Worm (Caenorhabditis elegans): ENCODE data around the gene str-1.

The str-1 gene

DNA sequence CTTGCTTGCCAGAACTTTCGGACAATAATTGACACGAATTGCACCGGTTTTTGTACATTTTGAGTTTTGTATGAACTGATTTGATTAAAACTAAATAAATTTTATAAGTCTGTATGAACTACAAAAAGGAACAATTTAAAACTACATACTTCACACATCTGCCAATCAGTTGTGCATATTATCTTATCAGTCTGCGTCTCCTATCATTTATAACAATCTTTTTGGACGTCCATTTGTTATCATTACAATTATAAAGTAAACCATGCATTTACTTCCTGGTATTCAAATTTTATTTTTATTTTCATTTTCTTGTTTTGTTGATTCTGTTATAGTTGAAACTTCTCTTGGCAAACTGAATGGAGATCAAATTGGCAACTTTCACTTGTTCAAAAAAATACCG lies 6.7 kb downstream of the str-1 start, which contains the start of gene cest-10:
cest-10 (plus strand) TSS at position 254 of the 400 bp plus-strand sequence.
- no peak for TF ChIP-seq nhr-23 (tag; optimal IDR thresholded peaks at IDR 0.05)
- peak; percentile 84 for TF ChIP-seq pqm-1 (tag; optimal IDR thresholded peaks at IDR 0.05)
- peak; percentile 88 for TF ChIP-seq elt-2 (tag; optimal IDR thresholded peaks at IDR 0.05)
- TF ChIP-seq skn-1 (tag; optimal IDR thresholded peaks at IDR 0.05), result no peak

DNA sequence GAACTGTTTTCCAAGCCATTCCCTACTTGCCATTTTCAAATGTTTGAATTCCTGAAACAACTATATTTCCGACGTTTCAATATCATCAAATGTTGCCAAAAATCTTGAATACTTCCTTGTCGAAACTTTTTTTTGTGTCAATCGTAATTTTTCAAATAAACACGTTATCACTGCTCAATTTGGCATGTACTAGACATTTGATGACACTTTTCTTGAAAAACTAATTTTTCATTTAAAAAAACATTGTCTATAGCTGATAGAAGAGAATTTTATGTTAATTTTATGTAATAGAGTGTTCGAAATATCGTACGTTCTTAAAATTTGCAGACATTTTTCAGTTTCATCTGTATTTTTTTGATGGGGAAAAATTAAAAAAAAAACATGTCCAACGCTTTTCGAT lies 9.2 kb downstream of the str-1 start:
- TF ChIP-seq elt-2 (tag; optimal IDR thresholded peaks at IDR 0.05) (peak; percentile 48), elt-1 (tag; optimal IDR thresholded peaks at IDR 0.05) (no peak), zag-1 (tag; optimal IDR thresholded peaks at IDR 0.05) (no peak)

DNA sequence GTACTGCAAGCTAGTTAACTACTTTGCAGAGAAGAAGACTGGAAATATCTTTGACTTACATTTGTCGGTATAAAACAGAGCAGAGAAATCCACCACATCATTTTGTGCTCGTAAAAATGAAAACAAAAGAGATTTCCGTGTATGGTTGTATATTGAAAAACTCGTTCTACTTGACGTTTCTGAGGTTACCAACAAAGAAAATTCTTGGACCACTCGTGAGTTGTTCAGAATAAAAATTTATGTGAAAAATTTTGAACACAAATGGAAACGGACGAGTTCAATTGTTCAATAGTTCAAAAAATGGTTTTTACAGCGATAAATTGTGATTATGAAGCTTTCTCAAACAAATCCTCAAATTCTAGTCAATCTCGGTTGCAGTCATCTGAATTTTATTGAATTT lies 11.0 kb downstream of the str-1 start, which contains the start of gene clec-179:
clec-179 (minus strand) TSS at position 101 of the 400 bp plus-strand sequence.
- no peak for TF ChIP-seq elt-2 (tag; optimal IDR thresholded peaks at IDR 0.05)
- no peak for TF ChIP-seq lsy-12 (tag; optimal IDR thresholded peaks at IDR 0.05)
- no peak for TF ChIP-seq ceh-82 (tag; optimal IDR thresholded peaks at IDR 0.05)
- no peak for TF ChIP-seq hmg-11 (tag; optimal IDR thresholded peaks at IDR 0.05)
- TF ChIP-seq nhr-237 (tag; optimal IDR thresholded peaks at IDR 0.05), result no peak
- TF ChIP-seq fkh-2 (tag; optimal IDR thresholded peaks at IDR 0.05), result no peak
- TF ChIP-seq mml-1 (tag; optimal IDR thresholded peaks at IDR 0.05), result no peak
- no peak for TF ChIP-seq snpc-4 (tag; optimal IDR thresholded peaks at IDR 0.05)
- TF ChIP-seq pqm-1 (tag; optimal IDR thresholded peaks at IDR 0.05), result no peak
- TF ChIP-seq nhr-28 (tag; optimal IDR thresholded peaks at IDR 0.05), result no peak
- no peak for TF ChIP-seq lin-15B (tag; optimal IDR thresholded peaks at IDR 0.05)
- TF ChIP-seq egl-27 (tag; optimal IDR thresholded peaks at IDR 0.05), result no peak
- TF ChIP-seq unc-39 (tag; optimal IDR thresholded peaks at IDR 0.05), result no peak
- no peak for TF ChIP-seq jun-1 (tag; optimal IDR thresholded peaks at IDR 0.05)
- no peak for TF ChIP-seq R02D3.7 (tag; optimal IDR thresholded peaks at IDR 0.05)
- no peak for TF ChIP-seq elt-3 (tag; optimal IDR thresholded peaks at IDR 0.05)
- no peak for TF ChIP-seq ztf-4 (tag; optimal IDR thresholded peaks at IDR 0.05)
- no peak for TF ChIP-seq unc-62 (GFP tag; optimal IDR thresholded peaks at IDR 0.05)

DNA sequence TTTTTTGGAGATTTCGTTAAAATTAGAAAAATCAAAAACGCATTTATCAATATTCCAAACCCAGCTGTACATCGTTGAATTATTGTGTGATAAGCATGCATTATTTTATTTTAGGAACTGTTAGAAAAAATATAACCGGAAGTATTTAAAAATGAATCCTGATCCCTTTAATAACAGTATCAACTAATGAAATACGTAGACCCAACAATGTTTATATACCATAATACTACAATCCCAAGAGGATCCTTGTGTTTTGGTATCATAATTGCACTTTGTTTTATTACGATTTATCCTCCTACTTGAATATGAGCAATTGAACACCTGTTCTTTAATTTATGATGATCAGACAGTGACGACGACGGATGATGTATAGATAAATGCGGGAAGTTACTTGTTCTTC lies 13.2 kb downstream of the str-1 start, which contains the start of gene str-249:
str-249 (minus strand) TSS at position 101 of the 400 bp plus-strand sequence.
- TF ChIP-seq nfya-1 (tag; optimal IDR thresholded peaks at IDR 0.05; ENCODE audit: insufficient read depth), result no peak
- no peak for TF ChIP-seq ztf-4 (tag; optimal IDR thresholded peaks at IDR 0.05)
- TF ChIP-seq nhr-77 (tag; optimal IDR thresholded peaks at IDR 0.05), result no peak
- TF ChIP-seq pqm-1 (tag; optimal IDR thresholded peaks at IDR 0.05), result no peak
- TF ChIP-seq unc-62 (GFP tag; optimal IDR thresholded peaks at IDR 0.05), result no peak
- TF ChIP-seq fkh-2 (tag; optimal IDR thresholded peaks at IDR 0.05), result no peak
- no peak for TF ChIP-seq snpc-4 (tag; optimal IDR thresholded peaks at IDR 0.05)
- TF ChIP-seq pha-4 (tag; optimal IDR thresholded peaks at IDR 0.05), result no peak
- no peak for TF ChIP-seq lin-15B (tag; optimal IDR thresholded peaks at IDR 0.05)
- TF ChIP-seq daf-12 (tag; optimal IDR thresholded peaks at IDR 0.05), result no peak
- TF ChIP-seq ceh-82 (tag; optimal IDR thresholded peaks at IDR 0.05), result no peak
- TF ChIP-seq lin-39 (tag; optimal IDR thresholded peaks at IDR 0.05), result no peak
- TF ChIP-seq nhr-23 (tag; optimal IDR thresholded peaks at IDR 0.05), result no peak
- TF ChIP-seq R02D3.7 (tag; optimal IDR thresholded peaks at IDR 0.05), result no peak
- TF ChIP-seq egl-27 (tag; optimal IDR thresholded peaks at IDR 0.05), result no peak
- TF ChIP-seq sea-2 (GFP tag; optimal IDR thresholded peaks at IDR 0.05), result no peak

DNA sequence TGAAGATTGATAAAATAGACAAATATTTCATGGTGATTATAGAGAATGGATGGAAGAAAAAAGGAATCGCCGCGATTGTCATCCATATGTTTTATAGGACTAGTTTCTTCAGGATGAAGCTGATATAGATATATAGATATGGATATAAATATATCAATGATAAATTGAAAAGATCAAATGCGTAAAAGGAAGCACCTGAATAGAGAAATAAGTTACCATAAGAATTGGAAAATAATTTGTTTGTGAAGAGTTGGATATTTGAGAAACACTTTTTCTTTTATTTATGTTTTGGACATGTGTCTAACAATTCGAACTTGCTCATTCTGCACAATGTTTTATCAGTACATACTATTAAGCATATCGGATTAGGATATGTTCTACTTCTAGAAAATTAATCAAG lies 14.4 kb downstream of the str-1 start, which contains the start of gene C42D4.13:
C42D4.13 (minus strand) TSS at position 101 of the 400 bp plus-strand sequence.
- TF ChIP-seq nhr-23 (tag; optimal IDR thresholded peaks at IDR 0.05) (no peak), ceh-82 (tag; optimal IDR thresholded peaks at IDR 0.05) (no peak), elt-3 (tag; optimal IDR thresholded peaks at IDR 0.05) (no peak), ceh-16 (tag; optimal IDR thresholded peaks at IDR 0.05) (no peak), hmg-11 (tag; optimal IDR thresholded peaks at IDR 0.05) (no peak), ztf-11 (tag; optimal IDR thresholded peaks at IDR 0.05) (no peak), nhr-12 (tag; optimal IDR thresholded peaks at IDR 0.05) (no peak), egl-27 (tag; optimal IDR thresholded peaks at IDR 0.05) (no peak), nhr-76 (tag; optimal IDR thresholded peaks at IDR 0.05) (no peak), elt-2 (tag; optimal IDR thresholded peaks at IDR 0.05) (no peak), aly-2 (tag; optimal IDR thresholded peaks at IDR 0.05) (no peak), ceh-9 (tag; optimal IDR thresholded peaks at IDR 0.05) (no peak), eor-1 (tag; optimal IDR thresholded peaks at IDR 0.05) (no peak), lin-15B (tag; optimal IDR thresholded peaks at IDR 0.05) (no peak), nfya-1 (tag; optimal IDR thresholded peaks at IDR 0.05; ENCODE audit: insufficient read depth) (no peak)

Data from whole organism, L3 larva.